Fruit fly (Drosophila melanogaster): ENCODE measurements around the gene CG18577.

- no peak for TF ChIP-seq psq (optimal IDR thresholded peaks at IDR 0.05)
- TF ChIP-seq ttk (optimal IDR thresholded peaks at IDR 0.05) = no peak
- no peak for TF ChIP-seq Sin3A (optimal IDR thresholded peaks at IDR 0.05)
- no peak for TF ChIP-seq Myc (optimal IDR thresholded peaks at IDR 0.05)
- TF ChIP-seq h (optimal IDR thresholded peaks at IDR 0.05) = no peak
Measured at dm6 chr3R:11225220-11225619, 29.3 kb downstream of the CG18577 start, which contains the start of gene scpr-C.
